Worm (Caenorhabditis elegans): ENCODE results near the gene mtl-1.

DNA sequence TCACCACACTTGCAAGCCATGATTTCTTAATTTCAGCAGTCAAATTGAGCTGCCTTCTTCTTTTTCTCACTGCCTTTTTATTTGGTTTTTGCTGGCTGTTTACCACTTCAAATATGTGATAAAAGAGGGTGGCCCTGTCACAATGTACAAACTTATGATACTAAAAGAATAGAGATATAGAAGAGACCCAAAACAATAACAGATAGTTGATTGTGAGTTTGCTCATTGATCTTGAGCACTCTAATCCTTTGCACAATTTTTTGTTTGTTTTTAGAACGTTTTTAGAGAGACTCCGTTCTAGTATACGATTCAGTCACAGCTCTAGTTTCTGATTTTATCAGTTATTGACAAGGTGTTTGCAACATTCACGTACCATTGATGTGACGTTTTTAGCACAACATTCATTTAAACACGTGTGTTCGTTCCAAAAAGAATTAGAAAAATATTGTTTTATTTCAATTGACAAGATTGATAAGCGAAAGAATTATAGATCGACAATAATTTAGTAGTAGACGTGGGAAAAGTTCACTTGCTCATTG is at the start of gene mtl-1:
- no peak for TF ChIP-seq ama-1 (optimal IDR thresholded peaks at IDR 0.05)
- no peak for TF ChIP-seq hmg-4 (GFP tag; optimal IDR thresholded peaks at IDR 0.05)
- no peak for TF ChIP-seq flt-1 (GFP tag; IDR thresholded peaks at IDR 0.05)
- no peak for TF ChIP-seq F13C5.2 (tag; optimal IDR thresholded peaks at IDR 0.05)
- TF ChIP-seq pes-1 (GFP tag; IDR thresholded peaks at IDR 0.05): no peak
- TF ChIP-seq tbx-11 (GFP tag; IDR thresholded peaks at IDR 0.05): no peak
- TF ChIP-seq ceh-13 (GFP tag; optimal IDR thresholded peaks at IDR 0.05): no peak
- TF ChIP-seq hmbx-1 (tag; optimal IDR thresholded peaks at IDR 0.05): no peak
- no peak for TF ChIP-seq hnd-1 (tag; optimal IDR thresholded peaks at IDR 0.05)
- no peak for TF ChIP-seq B0310.2 (tag; optimal IDR thresholded peaks at IDR 0.05)
- TF ChIP-seq tbx-37 (GFP tag; conservative IDR thresholded peaks at IDR 0.05): no peak
- no peak for TF ChIP-seq ets-7 (tag; optimal IDR thresholded peaks at IDR 0.05)
- TF ChIP-seq aly-1 (tag; optimal IDR thresholded peaks at IDR 0.05): no peak

Measured in whole organism, early embryonic.